Fruit fly (Drosophila melanogaster): ENCODE data around the gene Arts.
A peak's percentile ranks its signal among the peaks of the same experiment; 100 is the strongest.

Gene Arts

DNA sequence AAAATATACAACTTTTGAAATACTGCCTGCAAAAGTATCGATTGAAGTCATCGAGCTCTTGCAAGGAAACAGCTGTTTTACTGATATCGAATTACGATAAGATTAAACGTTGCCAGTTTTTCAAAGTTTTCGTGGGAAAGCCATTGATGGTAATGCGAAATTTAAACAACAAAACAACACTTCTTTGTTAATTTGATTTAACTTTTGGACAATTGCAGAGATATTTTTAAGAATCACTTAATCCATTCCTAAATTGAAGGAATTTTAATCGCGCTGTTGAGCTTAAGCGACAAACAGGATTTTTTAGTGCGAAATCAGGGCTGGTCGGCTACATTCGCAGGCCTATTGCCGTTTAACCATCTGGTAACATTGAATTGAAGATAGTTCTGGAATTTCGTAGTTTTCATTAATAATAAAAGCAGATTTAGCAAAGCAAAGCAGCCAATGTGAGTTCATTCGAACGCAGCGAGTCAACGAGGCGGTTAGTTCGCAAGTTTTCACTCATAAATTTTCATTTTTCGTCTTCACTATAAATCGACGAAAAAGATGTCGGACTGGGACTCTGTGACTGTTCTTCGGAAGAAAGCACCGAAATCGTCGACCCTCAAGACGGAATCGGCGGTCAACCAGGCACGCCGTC lies 28.2 kb upstream of the Arts start, which contains the start of gene mbf1 (continued):
- TF ChIP-seq exex (tag; optimal IDR thresholded peaks at IDR 0.05) (peak; percentile 2), Trl (optimal IDR thresholded peaks at IDR 0.05) (no peak), Trl (GFP tag; optimal IDR thresholded peaks at IDR 0.05) (peak; percentile 21), Opbp (GFP tag; IDR thresholded peaks at IDR 0.05; ENCODE audit: partially characterized antibody) (no peak), ase (GFP tag; IDR thresholded peaks at IDR 0.05) (no peak), CG4617 (GFP tag; optimal IDR thresholded peaks at IDR 0.05; ENCODE audit: borderline replicate concordance) (peak; percentile 91), HmgD (GFP tag; optimal IDR thresholded peaks at IDR 0.05) (peak; percentile 39), CG13624 (GFP tag; optimal IDR thresholded peaks at IDR 0.05) (peak; percentile 23), CG18262 (tag; optimal IDR thresholded peaks at IDR 0.05) (peak; percentile 5), Dbx (GFP tag; IDR thresholded peaks at IDR 0.05) (0 out of 3 replicates have a peak, but pooled peaks have one; percentile 14), ara (GFP tag; IDR thresholded peaks at IDR 0.05) (no peak), CG1603 (tag; optimal IDR thresholded peaks at IDR 0.05) (peak; percentile 67), CG16813 (GFP tag; IDR thresholded peaks at IDR 0.05; ENCODE audit: partially characterized antibody) (peak; percentile 47; the same call in 2 of the 3 replicates), Atf3 (GFP tag; optimal IDR thresholded peaks at IDR 0.05) (no peak), CG15011 (GFP tag; optimal IDR thresholded peaks at IDR 0.05) (no peak), CG15269 (tag; optimal IDR thresholded peaks at IDR 0.05) (peak; percentile 16), HLH4C (GFP tag; IDR thresholded peaks at IDR 0.05; ENCODE audit: partially characterized antibody) (peak; percentile 59; the same call in 2 of the 3 replicates), Dref (GFP tag; IDR thresholded peaks at IDR 0.05) (peak; percentile 67), Myb (GFP tag; optimal IDR thresholded peaks at IDR 0.05) (peak; percentile 72), slp2 (GFP tag; optimal IDR thresholded peaks at IDR 0.05) (peak; percentile 20), B-H2 (GFP tag; optimal IDR thresholded peaks at IDR 0.05) (peak; percentile 24), CkIIα-i1 (GFP tag; IDR thresholded peaks at IDR 0.05) (no peak), CG18011 (GFP tag; optimal IDR thresholded peaks at IDR 0.05) (peak; percentile 5), CG34224 (GFP tag; IDR thresholded peaks at IDR 0.05; ENCODE audit: partially characterized antibody) (peak; percentile 66), CG15514 (GFP tag; optimal IDR thresholded peaks at IDR 0.05) (peak; percentile 63), CG2202 (tag; optimal IDR thresholded peaks at IDR 0.05) (peak; percentile 2), HLHmδ (GFP tag; optimal IDR thresholded peaks at IDR 0.05) (no peak), CG43689 (GFP tag; IDR thresholded peaks at IDR 0.05) (no peak), Lpt (GFP tag; optimal IDR thresholded peaks at IDR 0.05) (no peak), CG3995 (GFP tag; optimal IDR thresholded peaks at IDR 0.05) (peak; percentile 48), bbx (GFP tag; IDR thresholded peaks at IDR 0.05; ENCODE audit: partially characterized antibody) (peak; percentile 14), ato (GFP tag; IDR thresholded peaks at IDR 0.05; ENCODE audit: partially characterized antibody) (no peak), Fer3 (tag; optimal IDR thresholded peaks at IDR 0.05) (no peak), CG33557 (GFP tag; optimal IDR thresholded peaks at IDR 0.05) (no peak), pzg (GFP tag; optimal IDR thresholded peaks at IDR 0.05) (peak; percentile 90), Ravus (GFP tag; IDR thresholded peaks at IDR 0.05) (no peak)

dm6 chr3L:16580049-16580448 lies 22.6 kb upstream of the Arts start, which contains the start of gene nxf2:
Gene nxf2 (minus strand): TSS chr3L:16580306.
- TF ChIP-seq CG14860 (GFP tag; IDR thresholded peaks at IDR 0.05; ENCODE audit: partially characterized antibody) = no peak
- no peak for TF ChIP-seq Mad (GFP tag; optimal IDR thresholded peaks at IDR 0.05)
- TF ChIP-seq zf30C (GFP tag; optimal IDR thresholded peaks at IDR 0.05) = no peak
- TF ChIP-seq lilli (GFP tag; optimal IDR thresholded peaks at IDR 0.05) = no peak
- no peak for TF ChIP-seq CG4730 (GFP tag; IDR thresholded peaks at IDR 0.05)
- TF ChIP-seq Ssrp (tag; optimal IDR thresholded peaks at IDR 0.05) = no peak
- no peak for TF ChIP-seq zen (tag; optimal IDR thresholded peaks at IDR 0.05)
- no peak for TF ChIP-seq CG7786 (GFP tag; optimal IDR thresholded peaks at IDR 0.05)
- TF ChIP-seq nmo (GFP tag; optimal IDR thresholded peaks at IDR 0.05) = no peak
- no peak for TF ChIP-seq otp (GFP tag; IDR thresholded peaks at IDR 0.05)
- TF ChIP-seq Drgx (GFP tag; IDR thresholded peaks at IDR 0.05) = no peak
- no peak for TF ChIP-seq E2f1 (GFP tag; IDR thresholded peaks at IDR 0.05)
- TF ChIP-seq CG8478 (optimal IDR thresholded peaks at IDR 0.05) = no peak
- no peak for TF ChIP-seq lov (optimal IDR thresholded peaks at IDR 0.05)
- no peak for TF ChIP-seq lov (GFP tag; IDR thresholded peaks at IDR 0.05)
- TF ChIP-seq lab (GFP tag; optimal IDR thresholded peaks at IDR 0.05) = no peak
- TF ChIP-seq en (GFP tag; optimal IDR thresholded peaks at IDR 0.05) = no peak

All from whole organism, embryonic.